Fruit fly (Drosophila melanogaster): ENCODE data around the gene CG32755.

- TF ChIP-seq CTCF (optimal IDR thresholded peaks at IDR 0.05) (no peak), CG8478 (optimal IDR thresholded peaks at IDR 0.05) (no peak)
These were observed 38.3 kb downstream of the CG32755 start, which contains the start of gene CG5966 for dm6 chrX:5988088-5988987.
